Fruit fly (Drosophila melanogaster) whole organism, prepupa: Measurements from ENCODE around the gene Rga.
A peak's percentile ranks its signal among the peaks of the same experiment; 100 is the strongest.

Source experiments
- CG10669 ChIP-seq: fragments of 200-800 bp; sonication (Bioruptor generic); optimal IDR thresholded peaks from 3 replicates; lab custom pipeline; 2018; ENCODE audit warnings: missing biosample characterization, mild to moderate bottlenecking, missing genetic modification characterization, moderate library complexity
- CG11294 ChIP-seq: fragments of 200-800 bp; sonication (Bioruptor generic); IDR thresholded peaks from 2 replicates; pipeline ENCODE4 v1.3.6; 2022; ENCODE audit warnings: missing biosample characterization, missing genetic modification characterization
- CG11762 ChIP-seq: fragments of 200-800 bp; sonication (Bioruptor generic); optimal IDR thresholded peaks from 3 replicates; lab custom pipeline; 2016; ENCODE audit warnings: missing biosample characterization, missing genetic modification characterization; ENCODE audit not compliant: insufficient read depth
- CG11902 ChIP-seq: fragments of 200-800 bp; sonication (Bioruptor generic); optimal IDR thresholded peaks from 3 replicates; lab custom pipeline; 2016; ENCODE audit warnings: missing biosample characterization, missing genetic modification characterization
- CG15336 ChIP-seq: fragments of 200-800 bp; sonication (Bioruptor generic); IDR thresholded peaks from 2 replicates; pipeline ENCODE4 v1.3.6; 2022; ENCODE audit warnings: missing biosample characterization, missing genetic modification characterization
- CG1621 ChIP-seq: fragments of 200-800 bp; sonication (Bioruptor generic); optimal IDR thresholded peaks from 3 replicates; lab custom pipeline; 2018; ENCODE audit warnings: missing biosample characterization, mild to moderate bottlenecking, missing genetic modification characterization
- CG3032 ChIP-seq: fragments of 200-800 bp; optimal IDR thresholded peaks from 2 replicates; lab custom pipeline; 2019; ENCODE audit warnings: missing biosample characterization, mild to moderate bottlenecking, missing genetic modification characterization, moderate library complexity
- CG31627 ChIP-seq: fragments of 200-800 bp; sonication (Bioruptor generic); optimal IDR thresholded peaks from 3 replicates; lab custom pipeline; 2016; ENCODE audit warnings: missing biosample characterization, missing genetic modification characterization
- CG32006 ChIP-seq: fragments of 200-800 bp; sonication (Bioruptor generic); optimal IDR thresholded peaks from 3 replicates; lab custom pipeline; 2017; ENCODE audit warnings: missing biosample characterization, mild to moderate bottlenecking, missing genetic modification characterization
- CG3919 ChIP-seq: fragments of 200-800 bp; sonication (Bioruptor generic); optimal IDR thresholded peaks from 3 replicates; lab custom pipeline; 2016; ENCODE audit warnings: missing biosample characterization, missing genetic modification characterization
- CG4318 ChIP-seq: fragments of 200-800 bp; sonication (Bioruptor generic); optimal IDR thresholded peaks from 3 replicates; lab custom pipeline; 2017; ENCODE audit warnings: missing biosample characterization, mild to moderate bottlenecking, missing genetic modification characterization
- CG6163 ChIP-seq: fragments of 200-800 bp; sonication (Bioruptor generic); IDR thresholded peaks from 3 replicates; pipeline ENCODE4 v1.3.6; 2022; ENCODE audit warnings: missing biosample characterization, missing genetic modification characterization
- CG6276 ChIP-seq: fragments of 200-800 bp; sonication (Bioruptor generic); optimal IDR thresholded peaks from 2 replicates; lab custom pipeline; 2017; ENCODE audit warnings: missing biosample characterization, mild to moderate bottlenecking, missing genetic modification characterization
- CG6792 ChIP-seq: fragments of 200-800 bp; sonication (Bioruptor generic); optimal IDR thresholded peaks from 3 replicates; lab custom pipeline; 2016; ENCODE audit warnings: missing biosample characterization, missing genetic modification characterization
- CG6854 ChIP-seq: fragments of 200-800 bp; sonication (Bioruptor generic); optimal IDR thresholded peaks from 2 replicates; lab custom pipeline; 2017; ENCODE audit warnings: missing biosample characterization, mild to moderate bottlenecking, missing genetic modification characterization
- CG8119 ChIP-seq: fragments of 200-800 bp; sonication (Bioruptor generic); IDR thresholded peaks from 3 replicates; pipeline ENCODE4 v1.3.6; 2022; ENCODE audit warnings: missing biosample characterization, missing genetic modification characterization
- CG8632 ChIP-seq: fragments of 200-800 bp; sonication (Bioruptor generic); optimal IDR thresholded peaks from 3 replicates; lab custom pipeline; 2016; ENCODE audit warnings: missing biosample characterization, missing genetic modification characterization
- CG9139 ChIP-seq: fragments of 200-800 bp; sonication (Bioruptor generic); optimal IDR thresholded peaks from 3 replicates; lab custom pipeline; 2017; ENCODE audit warnings: missing biosample characterization, mild to moderate bottlenecking, missing genetic modification characterization
- Eip75B ChIP-seq: fragments of 200-800 bp; sonication (Bioruptor generic); optimal IDR thresholded peaks from 3 replicates; lab custom pipeline; 2016; ENCODE audit warnings: missing biosample characterization, missing genetic modification characterization
- Eip78C ChIP-seq: fragments of 200-800 bp; sonication (Bioruptor generic); peaks from one replicate; lab custom pipeline; 2016; ENCODE audit warnings: missing biosample characterization, missing genetic modification characterization
- Eip93F ChIP-seq: fragments of 200-800 bp; sonication (Bioruptor generic); optimal IDR thresholded peaks from 2 replicates; lab custom pipeline; 2016; ENCODE audit warnings: missing biosample characterization, mild to moderate bottlenecking, missing genetic modification characterization
- Ets96B ChIP-seq: fragments of 200-800 bp; optimal IDR thresholded peaks from 2 replicates; lab custom pipeline; 2019; ENCODE audit warnings: missing biosample characterization, mild to moderate bottlenecking, missing genetic modification characterization, moderate library complexity
- Gug ChIP-seq: fragments of 200-800 bp; sonication (Bioruptor generic); IDR thresholded peaks from 2 replicates; pipeline ENCODE4 v1.3.6; 2022; ENCODE audit warnings: missing biosample characterization, missing genetic modification characterization
- Hr39 ChIP-seq: fragments of 200-800 bp; sonication (Bioruptor generic); optimal IDR thresholded peaks from 2 replicates; lab custom pipeline; 2016; ENCODE audit warnings: missing biosample characterization, missing genetic modification characterization
- Hr4 ChIP-seq: fragments of 200-800 bp; sonication (Bioruptor generic); optimal IDR thresholded peaks from 3 replicates; lab custom pipeline; 2016; ENCODE audit warnings: missing biosample characterization, missing genetic modification characterization
- Lpt ChIP-seq: fragments of 200-800 bp; sonication (Bioruptor generic); optimal IDR thresholded peaks from 3 replicates; lab custom pipeline; 2016; ENCODE audit warnings: missing biosample characterization, missing genetic modification characterization
- Met ChIP-seq: fragments of 200-800 bp; sonication (Bioruptor generic); optimal IDR thresholded peaks from 3 replicates; lab custom pipeline; 2016; ENCODE audit warnings: missing biosample characterization, missing genetic modification characterization
- OdsH ChIP-seq: fragments of 200-800 bp; sonication (Bioruptor generic); optimal IDR thresholded peaks from 3 replicates; lab custom pipeline; 2016; ENCODE audit warnings: missing biosample characterization, missing genetic modification characterization
- Smox ChIP-seq: fragments of 200-800 bp; sonication (Bioruptor generic); optimal IDR thresholded peaks from 3 replicates; lab custom pipeline; 2016; ENCODE audit warnings: missing biosample characterization, missing genetic modification characterization
- Sox102F ChIP-seq: fragments of 200-800 bp; sonication (Bioruptor generic); optimal IDR thresholded peaks from 2 replicates; lab custom pipeline; 2016; ENCODE audit warnings: missing biosample characterization, mild to moderate bottlenecking, missing genetic modification characterization
- Sox15 ChIP-seq: fragments of 200-800 bp; sonication (Bioruptor generic); optimal IDR thresholded peaks from 3 replicates; lab custom pipeline; 2016; ENCODE audit warnings: missing biosample characterization, missing genetic modification characterization
- achi ChIP-seq: fragments of 200-800 bp; sonication (Bioruptor generic); optimal IDR thresholded peaks from 3 replicates; lab custom pipeline; 2016; ENCODE audit warnings: missing biosample characterization, missing genetic modification characterization
- acj6 ChIP-seq: fragments of 200-800 bp; sonication (Bioruptor generic); optimal IDR thresholded peaks from 3 replicates; lab custom pipeline; 2016; ENCODE audit warnings: missing biosample characterization, missing genetic modification characterization
- cyc ChIP-seq: fragments of 200-800 bp; sonication (Bioruptor generic); optimal IDR thresholded peaks from 3 replicates; lab custom pipeline; 2016; ENCODE audit warnings: missing biosample characterization, missing genetic modification characterization
- dac ChIP-seq: fragments of 200-800 bp; sonication (Bioruptor generic); optimal IDR thresholded peaks from 2 replicates; lab custom pipeline; 2017; ENCODE audit warnings: missing biosample characterization, mild to moderate bottlenecking, missing genetic modification characterization
- dsx ChIP-seq: fragments of 200-800 bp; optimal IDR thresholded peaks from 3 replicates; lab custom pipeline; 2019; ENCODE audit warnings: missing biosample characterization, mild to moderate bottlenecking, missing genetic modification characterization, moderate library complexity; ENCODE audit not compliant: poor library complexity, severe bottlenecking
- eg ChIP-seq: fragments of 200-800 bp; sonication (Bioruptor generic); IDR thresholded peaks from 3 replicates; pipeline ENCODE4 v1.3.6; 2022; ENCODE audit warnings: missing biosample characterization, missing genetic modification characterization
- esn ChIP-seq: fragments of 200-800 bp; sonication (Bioruptor generic); optimal IDR thresholded peaks from 2 replicates; lab custom pipeline; 2016; ENCODE audit warnings: missing biosample characterization, mild to moderate bottlenecking, missing genetic modification characterization, moderate library complexity
- fd85E ChIP-seq: fragments of 200-800 bp; sonication (Bioruptor generic); optimal IDR thresholded peaks from 3 replicates; lab custom pipeline; 2016; ENCODE audit warnings: missing biosample characterization, missing genetic modification characterization
- lz ChIP-seq: fragments of 200-800 bp; sonication (Bioruptor generic); optimal IDR thresholded peaks from 3 replicates; lab custom pipeline; 2016; ENCODE audit warnings: missing biosample characterization, missing genetic modification characterization
- net ChIP-seq: fragments of 200-800 bp; sonication (Bioruptor generic); optimal IDR thresholded peaks from 3 replicates; lab custom pipeline; 2016; ENCODE audit warnings: missing biosample characterization, missing genetic modification characterization
- pdm3 ChIP-seq: fragments of 200-800 bp; sonication (Bioruptor generic); optimal IDR thresholded peaks from 3 replicates; lab custom pipeline; 2016; ENCODE audit warnings: missing biosample characterization, missing genetic modification characterization
- salr ChIP-seq, 2 experiments: fragments of 200-800 bp; sonication (Bioruptor generic); optimal IDR thresholded peaks; 3 replicates each; lab custom pipeline; 2016 to 2018; ENCODE audit warnings: missing biosample characterization in 2 of 2, missing genetic modification characterization in 2 of 2, mild to moderate bottlenecking in 1 of 2
- spab ChIP-seq: fragments of 200-800 bp; sonication (Bioruptor generic); optimal IDR thresholded peaks from 2 replicates; lab custom pipeline; 2017; ENCODE audit warnings: missing biosample characterization, mild to moderate bottlenecking, missing genetic modification characterization, missing genetic modification reagents
- ss ChIP-seq, 2 experiments: fragments of 200-800 bp; sonication (Bioruptor generic); optimal IDR thresholded peaks; 2 replicates in 1 of 2; 3 replicates in 1 of 2; lab custom pipeline; 2017 to 2018; ENCODE audit warnings: mild to moderate bottlenecking in 2 of 2, missing biosample characterization in 2 of 2, missing genetic modification characterization in 2 of 2, moderate library complexity in 1 of 2
- svp ChIP-seq: fragments of 200-800 bp; sonication (Bioruptor generic); peaks from one replicate; lab custom pipeline; 2016; ENCODE audit warnings: missing biosample characterization, missing genetic modification characterization
- vri ChIP-seq: fragments of 200-800 bp; sonication (Bioruptor generic); optimal IDR thresholded peaks from 3 replicates; lab custom pipeline; 2016; ENCODE audit warnings: missing biosample characterization, mild to moderate bottlenecking, missing genetic modification characterization

Rga gene

DNA sequence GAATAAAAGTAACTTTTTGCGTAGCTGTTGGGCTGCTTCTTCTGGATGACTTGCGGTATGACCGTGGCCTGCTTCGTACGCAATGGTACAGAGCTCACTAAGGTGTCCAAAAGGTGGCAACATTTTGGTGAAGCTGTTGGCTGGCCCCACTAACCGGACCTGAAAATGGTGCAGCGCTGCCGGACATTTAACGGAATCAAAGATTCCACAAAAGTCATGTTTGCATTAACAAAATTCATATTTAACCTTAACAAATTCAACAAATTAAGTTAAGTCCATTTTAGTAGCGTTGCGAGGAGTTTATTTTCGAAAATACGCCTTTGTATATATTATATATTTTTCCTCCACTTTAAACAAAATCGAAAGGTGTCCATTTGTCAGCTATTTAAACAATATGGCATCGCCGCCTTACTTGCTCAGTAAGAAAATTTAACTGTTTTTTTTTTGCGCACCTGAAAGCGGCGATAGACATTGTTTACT is 11.8 kb downstream of the Rga start, which contains the start of the genes kra and SecS (continued):
- TF ChIP-seq Eip93F = no peak
- no peak for TF ChIP-seq Lpt (GFP tag; lab: Kevin White, UChicago)
- TF ChIP-seq acj6 (GFP tag; lab: Kevin White, UChicago) = peak; percentile 71
- TF ChIP-seq CG3032 (tag; lab: Kevin White, UChicago) = peak; percentile 44
- TF ChIP-seq achi = peak; percentile 66
- TF ChIP-seq CG6163 (GFP tag; lab: Robert Waterston, UW) = no peak
- peak; percentile 31 for TF ChIP-seq fd85E (GFP tag; lab: Kevin White, UChicago)
- TF ChIP-seq Met (GFP tag; lab: Kevin White, UChicago) = peak; percentile 67
- TF ChIP-seq salr (GFP tag; optimal IDR thresholded peaks at IDR 0.05; lab: Kevin White, UChicago) = no peak
- TF ChIP-seq vri (GFP tag; lab: Kevin White, UChicago) = no peak
- no peak for TF ChIP-seq ss (GFP tag; optimal IDR thresholded peaks at IDR 0.05; lab: Kevin White, UChicago)
- peak; percentile 42 for TF ChIP-seq Eip75B (GFP tag; lab: Kevin White, UChicago)
- peak; percentile 68 for TF ChIP-seq CG31627 (GFP tag; lab: Kevin White, UChicago)
- peak; percentile 42 for TF ChIP-seq CG3919 (GFP tag; lab: Kevin White, UChicago)
- TF ChIP-seq CG11902 (GFP tag; lab: Kevin White, UChicago) = peak; percentile 40
- TF ChIP-seq Hr39 (GFP tag; lab: Kevin White, UChicago) = peak; percentile 68
- peak; percentile 24 for TF ChIP-seq Ets96B
- TF ChIP-seq esn (GFP tag; lab: Kevin White, UChicago) = peak; percentile 67
- no peak for TF ChIP-seq CG6276 (GFP tag; lab: Kevin White, UChicago)
- TF ChIP-seq CG1621 = no peak
- peak; percentile 55 for TF ChIP-seq cyc (GFP tag; lab: Kevin White, UChicago)
- no peak for TF ChIP-seq dsx (GFP tag; lab: Kevin White, UChicago)
- no peak for TF ChIP-seq spab (GFP tag; lab: Kevin White, UChicago)
- peak; percentile 61 for TF ChIP-seq Sox15
- peak; percentile 79 for TF ChIP-seq Eip78C (GFP tag; lab: Kevin White, UChicago)
- TF ChIP-seq CG8119 = no peak
- TF ChIP-seq eg = no peak
- TF ChIP-seq net (GFP tag; lab: Kevin White, UChicago) = no peak
- peak; percentile 78 for TF ChIP-seq svp
- peak; percentile 69 for TF ChIP-seq lz

DNA sequence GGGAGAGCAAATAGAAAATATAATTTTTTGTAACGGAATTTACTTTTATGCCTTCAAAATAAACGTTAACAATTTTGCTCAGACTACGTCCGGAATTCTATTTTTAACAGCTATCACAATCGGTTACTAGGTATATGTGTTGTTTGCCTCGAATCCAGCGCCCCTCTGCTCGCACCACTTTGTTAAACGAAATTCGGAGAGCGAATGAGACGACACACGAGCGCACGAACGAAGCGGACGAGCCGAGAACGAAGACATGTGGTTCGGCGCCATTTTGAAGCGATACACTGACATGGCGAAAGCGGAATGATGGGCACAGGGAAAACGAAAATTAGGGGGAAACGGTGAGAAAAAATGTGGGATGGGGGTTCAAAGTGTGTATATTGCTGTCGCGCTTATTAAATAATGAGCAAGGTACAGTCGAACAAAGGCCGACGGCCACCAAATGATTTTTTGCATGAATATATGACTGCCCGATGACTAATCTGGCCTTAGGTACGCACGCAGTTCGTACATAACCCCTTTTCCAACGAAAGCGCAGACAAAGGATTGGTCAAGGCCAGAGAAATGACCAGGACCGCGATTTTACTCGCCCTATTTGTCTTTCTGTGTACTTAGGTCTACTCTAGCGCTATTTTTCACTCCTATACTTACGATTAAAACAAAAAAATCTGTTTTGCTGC is 12.4 kb downstream of the Rga start:
- no peak for TF ChIP-seq OdsH
- no peak for TF ChIP-seq Hr4 (GFP tag; lab: Kevin White, UChicago)
- no peak for TF ChIP-seq dac (GFP tag; lab: Kevin White, UChicago)
- no peak for TF ChIP-seq CG8632 (GFP tag; lab: Kevin White, UChicago)
- TF ChIP-seq CG9139 (GFP tag; lab: Kevin White, UChicago) = peak; percentile 63
- peak; percentile 74 for TF ChIP-seq CG1621
- no peak for TF ChIP-seq CG8119
- no peak for TF ChIP-seq pdm3 (GFP tag; lab: Kevin White, UChicago)
- peak; percentile 70 for TF ChIP-seq svp
- TF ChIP-seq Smox (GFP tag; lab: Kevin White, UChicago) = no peak
- no peak for TF ChIP-seq CG11902 (GFP tag; lab: Kevin White, UChicago)
- no peak for TF ChIP-seq CG15336 (GFP tag; lab: Robert Waterston, UW)
- TF ChIP-seq Ets96B = no peak
- TF ChIP-seq CG3919 (GFP tag; lab: Kevin White, UChicago) = no peak
- TF ChIP-seq achi = no peak
- TF ChIP-seq CG6163 (GFP tag; lab: Robert Waterston, UW) = no peak
- no peak for TF ChIP-seq Sox102F (GFP tag; lab: Kevin White, UChicago)
- no peak for TF ChIP-seq cyc (GFP tag; lab: Kevin White, UChicago)
- TF ChIP-seq CG11294 (GFP tag; lab: Robert Waterston, UW) = no peak
- TF ChIP-seq CG4318 = no peak
- no peak for TF ChIP-seq Sox15
- TF ChIP-seq net (GFP tag; lab: Kevin White, UChicago) = no peak
- no peak for TF ChIP-seq fd85E (GFP tag; lab: Kevin White, UChicago)
- no peak for TF ChIP-seq CG6854 (GFP tag; lab: Kevin White, UChicago)
- no peak for TF ChIP-seq esn (GFP tag; lab: Kevin White, UChicago)
- no peak for TF ChIP-seq CG10669 (GFP tag; lab: Kevin White, UChicago)
- no peak for TF ChIP-seq CG32006 (GFP tag; lab: Kevin White, UChicago)
- no peak for TF ChIP-seq spab (GFP tag; lab: Kevin White, UChicago)
- no peak for TF ChIP-seq Hr39 (GFP tag; lab: Kevin White, UChicago)
- TF ChIP-seq Gug = no peak
- TF ChIP-seq CG6792 (GFP tag; lab: Kevin White, UChicago) = no peak
- TF ChIP-seq lz = peak; percentile 7
- TF ChIP-seq CG11762 (GFP tag; lab: Kevin White, UChicago) = no peak
- peak; percentile 47 for TF ChIP-seq Eip75B (GFP tag; lab: Kevin White, UChicago)
